Fruit fly (Drosophila melanogaster) whole organism, embryonic: ENCODE measurements around the gene CG44362.
A peak's percentile ranks its signal among the peaks of the same experiment; 100 is the strongest.

Experiments used
- Abd-B ChIP-seq: fragments of 200-800 bp; sonication (Bioruptor generic); optimal IDR thresholded peaks from 2 replicates; lab custom pipeline; 2018; ENCODE audit warnings: missing biosample characterization, mild to moderate bottlenecking, missing genetic modification characterization, moderate library complexity
- Antp ChIP-seq: fragments of 200-800 bp; sonication (Bioruptor generic); optimal IDR thresholded peaks from 3 replicates; lab custom pipeline; 2016; ENCODE audit warnings: missing biosample characterization, missing genetic modification characterization
- Asciz ChIP-seq: fragments of 200-800 bp; sonication (Bioruptor generic); optimal IDR thresholded peaks from 2 replicates; lab custom pipeline; 2017; ENCODE audit warnings: missing biosample characterization, mild to moderate bottlenecking, missing genetic modification characterization, missing genetic modification reagents
- CG1024 ChIP-seq: fragments of 200-800 bp; sonication (Bioruptor generic); IDR thresholded peaks from 2 replicates; pipeline ENCODE4 v1.3.6; 2022; ENCODE audit warnings: missing biosample characterization, missing genetic modification characterization
- CG11723 ChIP-seq: fragments of 200-800 bp; sonication (Bioruptor generic); optimal IDR thresholded peaks from 2 replicates; lab custom pipeline; 2017; ENCODE audit warnings: missing biosample characterization, mild to moderate bottlenecking, missing genetic modification characterization
- CG14667 ChIP-seq: fragments of 200-800 bp; sonication (Bioruptor generic); IDR thresholded peaks from 2 replicates; pipeline ENCODE4 v1.3.6; 2022; ENCODE audit warnings: missing biosample characterization, missing genetic modification characterization
- CG15011 ChIP-seq: fragments of 200-800 bp; sonication (Bioruptor generic); optimal IDR thresholded peaks from 3 replicates; lab custom pipeline; 2018; ENCODE audit warnings: missing biosample characterization, mild to moderate bottlenecking, missing genetic modification characterization
- CG1529 ChIP-seq: fragments of 200-800 bp; sonication (Bioruptor generic); optimal IDR thresholded peaks from 3 replicates; lab custom pipeline; 2018; ENCODE audit warnings: missing biosample characterization, missing genetic modification characterization
- CG15601 ChIP-seq: fragments of 200-800 bp; sonication (Bioruptor generic); optimal IDR thresholded peaks from 3 replicates; lab custom pipeline; 2019; ENCODE audit warnings: missing biosample characterization, mild to moderate bottlenecking, missing genetic modification characterization, moderate library complexity
- CG18262 ChIP-seq: fragments of 200-800 bp; optimal IDR thresholded peaks from 3 replicates; lab custom pipeline; 2019; ENCODE audit warnings: missing biosample characterization, mild to moderate bottlenecking, missing genetic modification characterization, moderate library complexity
- CG1832 ChIP-seq: fragments of 200-800 bp; sonication (Bioruptor generic); optimal IDR thresholded peaks from 2 replicates; lab custom pipeline; 2017; ENCODE audit warnings: missing biosample characterization, mild to moderate bottlenecking, missing genetic modification characterization, inconsistent platforms
- CG33213 ChIP-seq: fragments of 200-800 bp; sonication (Bioruptor generic); optimal IDR thresholded peaks from 3 replicates; lab custom pipeline; 2016; ENCODE audit warnings: missing biosample characterization, missing genetic modification characterization
- CG3726 ChIP-seq: fragments of 200-800 bp; sonication (Bioruptor generic); IDR thresholded peaks from 3 replicates; pipeline ENCODE4, ENCODE4 v1.3.6; 2022; ENCODE audit warnings: missing biosample characterization, missing genetic modification characterization
- CG3838 ChIP-seq: fragments of 200-800 bp; sonication (Bioruptor generic); optimal IDR thresholded peaks from 3 replicates; lab custom pipeline; 2016; ENCODE audit warnings: missing biosample characterization, missing genetic modification characterization
- CG4424 ChIP-seq: fragments of 200-800 bp; sonication (Bioruptor generic); optimal IDR thresholded peaks from 3 replicates; lab custom pipeline; 2016; ENCODE audit warnings: missing biosample characterization, missing genetic modification characterization
- CG6254 ChIP-seq: fragments of 200-800 bp; sonication (Bioruptor generic); optimal IDR thresholded peaks from 3 replicates; lab custom pipeline; 2017; ENCODE audit warnings: mild to moderate bottlenecking, missing biosample characterization, missing genetic modification reagents, missing genetic modification characterization
- CG7556 ChIP-seq: fragments of 200-800 bp; sonication (Bioruptor generic); optimal IDR thresholded peaks from 2 replicates; lab custom pipeline; 2017; ENCODE audit warnings: missing biosample characterization, mild to moderate bottlenecking, missing genetic modification characterization
- CG7745 ChIP-seq: fragments of 200-800 bp; sonication (Bioruptor generic); optimal IDR thresholded peaks from 2 replicates; lab custom pipeline; 2018; ENCODE audit warnings: missing biosample characterization, mild to moderate bottlenecking, missing genetic modification characterization, moderate library complexity
- CG8281 ChIP-seq: fragments of 200-800 bp; sonication (Bioruptor generic); optimal IDR thresholded peaks from 2 replicates; lab custom pipeline; 2018; ENCODE audit warnings: missing biosample characterization, mild to moderate bottlenecking, missing genetic modification characterization, moderate library complexity
- E2f1 ChIP-seq: fragments of 200-800 bp; sonication (Bioruptor generic); IDR thresholded peaks from 2 replicates; pipeline ENCODE4 v1.3.6; 2022; ENCODE audit warnings: missing biosample characterization, missing genetic modification characterization
- E2f2 ChIP-seq: fragments of 200-800 bp; sonication (Bioruptor generic); IDR thresholded peaks from 2 replicates; pipeline ENCODE4 v1.3.6; 2022; ENCODE audit warnings: missing biosample characterization, missing genetic modification characterization
- Elba2 ChIP-seq: fragments of 200-800 bp; sonication (Bioruptor generic); optimal IDR thresholded peaks from 3 replicates; lab custom pipeline; 2016; ENCODE audit warnings: missing biosample characterization, missing genetic modification characterization
- HHEX ChIP-seq: fragments of 200-800 bp; sonication (Bioruptor generic); optimal IDR thresholded peaks from 3 replicates; lab custom pipeline; 2017; ENCODE audit warnings: missing biosample characterization, mild to moderate bottlenecking, missing genetic modification characterization, missing genetic modification reagents
- HLH4C ChIP-seq: fragments of 200-800 bp; sonication (Bioruptor generic); IDR thresholded peaks from 3 replicates; pipeline ENCODE4 v1.3.6; 2022; ENCODE audit warnings: missing biosample characterization, missing genetic modification characterization; ENCODE audit not compliant: partially characterized antibody
- HLHmδ ChIP-seq: fragments of 200-800 bp; sonication (Bioruptor generic); optimal IDR thresholded peaks from 2 replicates; lab custom pipeline; 2018; ENCODE audit warnings: missing biosample characterization, mild to moderate bottlenecking, missing genetic modification characterization, moderate library complexity
- Hmx ChIP-seq: fragments of 200-800 bp; sonication (Bioruptor generic); optimal IDR thresholded peaks from 2 replicates; lab custom pipeline; 2016; ENCODE audit warnings: missing biosample characterization, missing genetic modification characterization
- Med ChIP-seq: fragments of 200-800 bp; sonication (Bioruptor generic); peaks from one replicate; lab custom pipeline; 2016; ENCODE audit warnings: missing biosample characterization, missing genetic modification characterization, mild to moderate bottlenecking, inconsistent platforms, moderate library complexity
- NFAT ChIP-seq: fragments of 200-800 bp; sonication (Bioruptor generic); IDR thresholded peaks from 2 replicates; pipeline ENCODE4 v1.3.6; 2022; ENCODE audit warnings: missing biosample characterization, missing genetic modification characterization
- Nf-YC ChIP-seq: fragments of 200-800 bp; optimal IDR thresholded peaks from 3 replicates; lab custom pipeline; 2019; ENCODE audit warnings: missing biosample characterization, mild to moderate bottlenecking, missing genetic modification characterization, moderate library complexity
- Side ChIP-seq: fragments of 200-800 bp; sonication (Bioruptor generic); optimal IDR thresholded peaks from 2 replicates; lab custom pipeline; 2016; ENCODE audit warnings: missing biosample characterization, missing genetic modification characterization
- Sin3A ChIP-seq: fragments of >200 bp; optimal IDR thresholded peaks from 2 replicates; lab custom pipeline; 2018
- Ssrp ChIP-seq: fragments of 200-800 bp; sonication (Bioruptor generic); optimal IDR thresholded peaks from 2 replicates; lab custom pipeline; 2018; ENCODE audit warnings: missing biosample characterization, mild to moderate bottlenecking, missing genetic modification characterization, moderate library complexity
- Trl ChIP-seq, 3 experiments: fragments of >200 bp in 2 of 3; fragments of 200-800 bp in 1 of 3; sonication (Bioruptor generic) in 1 of 3; optimal IDR thresholded peaks; 2 replicates in 1 of 3; 3 replicates in 2 of 3; lab custom pipeline; 2016 to 2017; ENCODE audit warnings: missing biosample characterization in 1 of 3, missing genetic modification characterization in 1 of 3
- Vsx1 ChIP-seq: fragments of 200-800 bp; sonication (Bioruptor generic); optimal IDR thresholded peaks from 2 replicates; lab custom pipeline; 2017; ENCODE audit warnings: missing biosample characterization, mild to moderate bottlenecking, missing genetic modification characterization, missing genetic modification reagents
- aop ChIP-seq: fragments of 200-800 bp; sonication (Bioruptor generic); IDR thresholded peaks from 2 replicates; pipeline ENCODE4 v1.3.6; 2022; ENCODE audit warnings: missing biosample characterization, missing genetic modification characterization
- cad ChIP-seq: fragments of >200 bp; optimal IDR thresholded peaks from 2 replicates; lab custom pipeline; 2017; ENCODE audit warnings: missing biosample characterization, missing genetic modification characterization
- cas ChIP-seq: fragments of 200-800 bp; sonication (Bioruptor generic); IDR thresholded peaks from 2 replicates; pipeline ENCODE4 v1.3.6; 2022; ENCODE audit warnings: missing biosample characterization, missing genetic modification characterization
- cato ChIP-seq: fragments of 200-800 bp; sonication (Bioruptor generic); optimal IDR thresholded peaks from 2 replicates; lab custom pipeline; 2016; ENCODE audit warnings: missing biosample characterization, missing genetic modification characterization, borderline replicate concordance
- cwo ChIP-seq: fragments of 200-800 bp; sonication (Bioruptor generic); optimal IDR thresholded peaks from 3 replicates; lab custom pipeline; 2017; ENCODE audit warnings: missing biosample characterization, missing genetic modification characterization, mild to moderate bottlenecking, moderate library complexity, missing genetic modification reagents
- dm ChIP-seq: fragments of 200-800 bp; sonication (Bioruptor generic); optimal IDR thresholded peaks from 3 replicates; lab custom pipeline; 2016; ENCODE audit warnings: missing biosample characterization, missing genetic modification characterization
- ewg ChIP-seq: fragments of 200-800 bp; sonication (Bioruptor generic); optimal IDR thresholded peaks from 3 replicates; lab custom pipeline; 2017; ENCODE audit warnings: mild to moderate bottlenecking, missing biosample characterization, missing genetic modification reagents, missing genetic modification characterization
- gem ChIP-seq: fragments of 200-800 bp; sonication (Bioruptor generic); optimal IDR thresholded peaks from 2 replicates; lab custom pipeline; 2019; ENCODE audit warnings: missing biosample characterization, mild to moderate bottlenecking, missing genetic modification characterization, moderate library complexity
- pho ChIP-seq: fragments of 200-800 bp; sonication (Bioruptor generic); optimal IDR thresholded peaks from 2 replicates; lab custom pipeline; 2016; ENCODE audit warnings: missing biosample characterization, missing genetic modification characterization
- schlank ChIP-seq: fragments of 200-800 bp; sonication (Bioruptor generic); optimal IDR thresholded peaks from 2 replicates; lab custom pipeline; 2018; ENCODE audit warnings: missing biosample characterization, mild to moderate bottlenecking, missing genetic modification characterization
- scrt ChIP-seq: fragments of 200-800 bp; sonication (Bioruptor generic); optimal IDR thresholded peaks from 2 replicates; lab custom pipeline; 2018; ENCODE audit warnings: missing biosample characterization, mild to moderate bottlenecking, missing genetic modification characterization, moderate library complexity
- slou ChIP-seq: fragments of 200-800 bp; sonication (Bioruptor generic); optimal IDR thresholded peaks from 3 replicates; lab custom pipeline; 2016; ENCODE audit warnings: missing biosample characterization, missing genetic modification characterization
- tap ChIP-seq: fragments of 200-800 bp; optimal IDR thresholded peaks from 3 replicates; lab custom pipeline; 2019; ENCODE audit warnings: missing biosample characterization, mild to moderate bottlenecking, missing genetic modification characterization, moderate library complexity
- tgo ChIP-seq: fragments of 200-800 bp; sonication (Bioruptor generic); IDR thresholded peaks from 3 replicates; pipeline ENCODE4 v1.3.6; 2022; ENCODE audit warnings: missing biosample characterization, missing genetic modification characterization
- wdn ChIP-seq: fragments of 200-800 bp; sonication (Bioruptor generic); IDR thresholded peaks from 2 replicates; pipeline ENCODE4 v1.3.6; 2022; ENCODE audit warnings: missing biosample characterization, missing genetic modification characterization
- z ChIP-seq: fragments of 200-800 bp; sonication (Bioruptor generic); IDR thresholded peaks from 3 replicates; pipeline ENCODE4 v1.3.6; 2022; ENCODE audit warnings: missing biosample characterization, missing genetic modification characterization

The CG44362 gene

DNA sequence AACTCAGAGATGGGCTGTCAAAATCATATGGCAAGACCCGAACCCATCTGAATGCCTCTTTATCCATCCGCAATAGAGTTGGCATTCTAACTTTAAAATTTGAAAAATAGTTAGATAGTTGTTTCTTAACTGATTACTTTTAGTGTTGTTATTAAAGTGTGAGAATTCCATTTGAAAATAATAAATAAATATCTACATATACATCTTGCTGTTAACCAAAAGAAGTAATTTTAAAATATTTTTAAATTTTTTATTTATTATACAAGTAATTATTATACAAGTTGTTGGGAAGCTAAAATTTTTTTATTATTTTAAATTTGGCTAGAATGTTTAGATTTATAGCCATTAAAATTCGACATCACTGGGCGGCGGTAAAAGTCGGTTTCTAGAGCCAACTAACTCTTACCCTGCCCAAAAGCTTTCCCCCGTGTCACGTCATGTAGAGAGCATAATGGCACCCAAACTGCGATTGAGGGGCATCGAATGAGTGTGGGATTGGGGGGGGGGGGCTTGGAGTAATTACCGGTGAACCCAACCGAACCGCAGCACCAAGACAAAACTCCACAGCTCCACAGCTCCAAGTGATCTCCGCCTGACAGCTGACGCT is 46.2 kb downstream of the CG44362 start (continued):
- TF ChIP-seq Vsx1 (GFP tag; lab: Kevin White, UChicago): no peak
- peak; percentile 20 for TF ChIP-seq CG7556 (GFP tag; lab: Kevin White, UChicago)
- TF ChIP-seq Nf-YC (tag; lab: Kevin White, UChicago): no peak
- peak; percentile 9 for TF ChIP-seq cwo (GFP tag; lab: Kevin White, UChicago)
- no peak for TF ChIP-seq CG3726 (GFP tag; lab: Robert Waterston, UW)
- peak; percentile 62 for TF ChIP-seq CG18262 (tag; lab: Kevin White, UChicago)
- TF ChIP-seq slou (GFP tag; lab: Kevin White, UChicago): no peak
- TF ChIP-seq Abd-B (GFP tag; lab: Kevin White, UChicago): no peak
- TF ChIP-seq schlank: no peak
- peak; percentile 49 for TF ChIP-seq Ssrp (tag; lab: Kevin White, UChicago)
- TF ChIP-seq tap (tag; lab: Kevin White, UChicago): peak; percentile 10
- no peak for TF ChIP-seq Side
- TF ChIP-seq Antp: no peak
- TF ChIP-seq HHEX: no peak
- no peak for TF ChIP-seq NFAT
- TF ChIP-seq Sin3A (lab: Kevin White, UChicago): no peak
- peak; percentile 3 for TF ChIP-seq Asciz (GFP tag; lab: Kevin White, UChicago)
- no peak for TF ChIP-seq CG11723 (GFP tag; lab: Kevin White, UChicago)
- no peak for TF ChIP-seq cad (GFP tag; lab: Kevin White, UChicago)
- no peak for TF ChIP-seq CG1024 (GFP tag; lab: Robert Waterston, UW)
- no peak for TF ChIP-seq CG7745 (tag; lab: Kevin White, UChicago)
- TF ChIP-seq gem (tag; lab: Kevin White, UChicago): peak; percentile 71

- TF ChIP-seq aop (GFP tag; lab: Robert Waterston, UW): no peak
- TF ChIP-seq scrt (GFP tag; lab: Kevin White, UChicago): no peak
- TF ChIP-seq dm (GFP tag; lab: Kevin White, UChicago): no peak
- no peak for TF ChIP-seq HLHmδ (GFP tag; lab: Kevin White, UChicago)
- TF ChIP-seq cas: no peak
- no peak for TF ChIP-seq cato
- TF ChIP-seq CG1529: no peak
- no peak for TF ChIP-seq pho (GFP tag; lab: Kevin White, UChicago)
- TF ChIP-seq Med: no peak
- no peak for TF ChIP-seq Trl (optimal IDR thresholded peaks at IDR 0.05; lab: Kevin White, UChicago)
- TF ChIP-seq Trl (GFP tag; optimal IDR thresholded peaks at IDR 0.05; lab: Kevin White, UChicago): no peak
- no peak for TF ChIP-seq E2f1 (GFP tag; lab: Robert Waterston, UW)
- TF ChIP-seq Elba2 (GFP tag; lab: Kevin White, UChicago): no peak
- no peak for TF ChIP-seq Vsx1 (GFP tag; lab: Kevin White, UChicago)
- TF ChIP-seq CG15011 (GFP tag; lab: Kevin White, UChicago): no peak
- no peak for TF ChIP-seq CG8281 (tag; lab: Kevin White, UChicago)
- no peak for TF ChIP-seq CG33213 (GFP tag; lab: Kevin White, UChicago)
- no peak for TF ChIP-seq tgo (GFP tag; lab: Robert Waterston, UW)
- TF ChIP-seq CG1832: no peak
- TF ChIP-seq Hmx: no peak
- no peak for TF ChIP-seq wdn
- no peak for TF ChIP-seq E2f2 (GFP tag; lab: Robert Waterston, UW)
- no peak for TF ChIP-seq ewg (GFP tag; lab: Kevin White, UChicago)
- no peak for TF ChIP-seq HLH4C (GFP tag; lab: Robert Waterston, UW)
- TF ChIP-seq z: no peak
- no peak for TF ChIP-seq CG4424
- no peak for TF ChIP-seq cwo (GFP tag; lab: Kevin White, UChicago)
- TF ChIP-seq CG6254 (GFP tag; lab: Kevin White, UChicago): no peak
- TF ChIP-seq CG15601: peak; percentile 4
- TF ChIP-seq CG3838 (GFP tag; lab: Kevin White, UChicago): no peak
- TF ChIP-seq CG14667: no peak
These were observed 46.8 kb downstream of the CG44362 start for dm6 chr3L:11444169-11444568.
